Fruit fly (Drosophila melanogaster) whole organism, embryonic: ENCODE results near the gene Psa.

Experiments used
- Bdp1 ChIP-seq: fragments of 200-800 bp; sonication (Bioruptor generic); optimal IDR thresholded peaks from 3 replicates; lab custom pipeline; 2016; ENCODE audit warnings: missing biosample characterization, missing genetic modification characterization
- CG10267 ChIP-seq: fragments of 200-800 bp; sonication (Bioruptor generic); optimal IDR thresholded peaks from 2 replicates; lab custom pipeline; 2018; ENCODE audit warnings: missing biosample characterization, mild to moderate bottlenecking, missing genetic modification characterization, moderate library complexity
- CG1233 ChIP-seq: fragments of 200-800 bp; sonication (Bioruptor generic); optimal IDR thresholded peaks from 4 replicates; lab custom pipeline; 2018; ENCODE audit warnings: missing biosample characterization, mild to moderate bottlenecking, missing genetic modification characterization
- CG14441 ChIP-seq: fragments of 200-800 bp; sonication (Bioruptor generic); IDR thresholded peaks from 2 replicates; pipeline ENCODE4 v1.3.6; 2022; ENCODE audit warnings: missing biosample characterization, missing genetic modification characterization
- CG15601 ChIP-seq: fragments of 200-800 bp; sonication (Bioruptor generic); optimal IDR thresholded peaks from 3 replicates; lab custom pipeline; 2019; ENCODE audit warnings: missing biosample characterization, mild to moderate bottlenecking, missing genetic modification characterization, moderate library complexity
- CG2199 ChIP-seq: fragments of 200-800 bp; sonication (Bioruptor generic); IDR thresholded peaks from 3 replicates; pipeline ENCODE4 v1.3.6; 2022; ENCODE audit warnings: missing biosample characterization, missing genetic modification characterization
- CG2202 ChIP-seq: fragments of 200-800 bp; sonication (Bioruptor generic); optimal IDR thresholded peaks from 2 replicates; lab custom pipeline; 2018; ENCODE audit warnings: missing biosample characterization, mild to moderate bottlenecking, missing genetic modification characterization
- CG7839 ChIP-seq: fragments of 200-800 bp; sonication (Bioruptor generic); optimal IDR thresholded peaks from 3 replicates; lab custom pipeline; 2018; ENCODE audit warnings: missing biosample characterization, mild to moderate bottlenecking, missing genetic modification characterization, moderate library complexity
- CG7928 ChIP-seq: fragments of 200-800 bp; sonication (Bioruptor generic); optimal IDR thresholded peaks from 2 replicates; lab custom pipeline; 2017; ENCODE audit warnings: missing biosample characterization, mild to moderate bottlenecking, missing genetic modification characterization
- CG7963 ChIP-seq: fragments of 200-800 bp; sonication (Bioruptor generic); IDR thresholded peaks from 3 replicates; pipeline ENCODE4 v1.3.6; 2022; ENCODE audit warnings: missing biosample characterization, missing genetic modification characterization; ENCODE audit not compliant: partially characterized antibody
- D19A ChIP-seq: fragments of 200-800 bp; optimal IDR thresholded peaks from 3 replicates; lab custom pipeline; 2019; ENCODE audit warnings: missing biosample characterization, mild to moderate bottlenecking, missing genetic modification characterization, moderate library complexity
- Dll ChIP-seq: fragments of 200-800 bp; sonication (Bioruptor generic); IDR thresholded peaks from 4 replicates; pipeline ENCODE4 v1.3.6; 2022; ENCODE audit warnings: missing biosample characterization, missing genetic modification characterization; ENCODE audit not compliant: partially characterized antibody
- Doc3 ChIP-seq: fragments of 200-800 bp; sonication (Bioruptor generic); IDR thresholded peaks from 3 replicates; pipeline ENCODE4 v1.3.6; 2022; ENCODE audit warnings: missing biosample characterization, missing genetic modification characterization; ENCODE audit not compliant: partially characterized antibody
- Drgx ChIP-seq: fragments of 200-800 bp; sonication (Bioruptor generic); IDR thresholded peaks from 2 replicates; pipeline ENCODE4 v1.3.6; 2022; ENCODE audit warnings: missing biosample characterization, missing genetic modification characterization
- Eip74EF ChIP-seq, 2 experiments: fragments of 200-800 bp in 1 of 2; fragments of >200 bp in 1 of 2; sonication (Bioruptor generic) in 1 of 2; optimal IDR thresholded peaks; 2 replicates each; lab custom pipeline; 2017 to 2019; ENCODE audit warnings: missing biosample characterization in 2 of 2, missing genetic modification characterization in 2 of 2, mild to moderate bottlenecking in 1 of 2, moderate library complexity in 1 of 2
- Elba2 ChIP-seq: fragments of 200-800 bp; sonication (Bioruptor generic); optimal IDR thresholded peaks from 3 replicates; lab custom pipeline; 2016; ENCODE audit warnings: missing biosample characterization, missing genetic modification characterization
- MTF-1 ChIP-seq: fragments of 200-800 bp; sonication (Bioruptor generic); optimal IDR thresholded peaks from 2 replicates; lab custom pipeline; 2018; ENCODE audit warnings: missing biosample characterization, mild to moderate bottlenecking, missing genetic modification characterization, borderline replicate concordance
- Usf ChIP-seq: fragments of 200-800 bp; sonication (Bioruptor generic); optimal IDR thresholded peaks from 2 replicates; lab custom pipeline; 2017; ENCODE audit warnings: missing genotype, missing biosample characterization, missing genetic modification characterization
- al ChIP-seq: fragments of 200-800 bp; sonication (Bioruptor generic); IDR thresholded peaks from 2 replicates; pipeline ENCODE4 v1.3.6; 2022; ENCODE audit warnings: missing biosample characterization, missing genetic modification characterization
- cg ChIP-seq: fragments of 200-800 bp; sonication (Bioruptor generic); optimal IDR thresholded peaks from 3 replicates; lab custom pipeline; 2019; ENCODE audit warnings: missing biosample characterization, mild to moderate bottlenecking, missing genetic modification characterization, moderate library complexity
- chn ChIP-seq: fragments of 200-800 bp; sonication (Bioruptor generic); optimal IDR thresholded peaks from 2 replicates; lab custom pipeline; 2016; ENCODE audit warnings: missing biosample characterization, missing genetic modification characterization
- disco-r ChIP-seq: fragments of 200-800 bp; sonication (Bioruptor generic); optimal IDR thresholded peaks from 2 replicates; lab custom pipeline; 2016; ENCODE audit warnings: missing biosample characterization, missing genetic modification characterization
- dpn ChIP-seq, 2 experiments: fragments of 200-800 bp; sonication (Bioruptor generic); optimal IDR thresholded peaks; 3 replicates each; lab custom pipeline; 2016; ENCODE audit warnings: missing biosample characterization in 2 of 2, missing genetic modification characterization in 2 of 2
- ewg ChIP-seq: fragments of 200-800 bp; sonication (Bioruptor generic); optimal IDR thresholded peaks from 3 replicates; lab custom pipeline; 2017; ENCODE audit warnings: mild to moderate bottlenecking, missing biosample characterization, missing genetic modification reagents, missing genetic modification characterization
- gro ChIP-seq: fragments of 200-800 bp; sonication (Bioruptor generic); optimal IDR thresholded peaks from 2 replicates; lab custom pipeline; 2016; ENCODE audit warnings: missing biosample characterization, missing genetic modification characterization
- klu ChIP-seq: fragments of 200-800 bp; sonication (Bioruptor generic); IDR thresholded peaks from 2 replicates; pipeline ENCODE4 v1.3.6; 2022; ENCODE audit warnings: missing biosample characterization, missing genetic modification characterization
- mam ChIP-seq: fragments of 200-800 bp; sonication (Bioruptor generic); optimal IDR thresholded peaks from 3 replicates; lab custom pipeline; 2016; ENCODE audit warnings: missing biosample characterization, missing genetic modification characterization
- nau ChIP-seq: fragments of 200-800 bp; sonication (Bioruptor generic); optimal IDR thresholded peaks from 3 replicates; lab custom pipeline; 2017; ENCODE audit warnings: missing biosample characterization, mild to moderate bottlenecking, missing genetic modification characterization, missing genetic modification reagents
- rib ChIP-seq: fragments of 200-800 bp; sonication (Bioruptor generic); IDR thresholded peaks from 2 replicates; pipeline ENCODE4 v1.3.6; 2022; ENCODE audit warnings: missing biosample characterization, missing genetic modification characterization
- run ChIP-seq: fragments of 200-800 bp; sonication (Bioruptor generic); optimal IDR thresholded peaks from 3 replicates; lab custom pipeline; 2018; ENCODE audit warnings: missing biosample characterization, mild to moderate bottlenecking, missing genetic modification characterization
- scrt ChIP-seq: fragments of 200-800 bp; sonication (Bioruptor generic); optimal IDR thresholded peaks from 2 replicates; lab custom pipeline; 2018; ENCODE audit warnings: missing biosample characterization, mild to moderate bottlenecking, missing genetic modification characterization, moderate library complexity
- ssp ChIP-seq: fragments of 200-800 bp; sonication (Bioruptor generic); IDR thresholded peaks from 2 replicates; pipeline ENCODE4 v1.3.6; 2022; ENCODE audit warnings: missing biosample characterization, missing genetic modification characterization
- wek ChIP-seq: fragments of 200-800 bp; sonication (Bioruptor generic); optimal IDR thresholded peaks from 3 replicates; lab custom pipeline; 2018; ENCODE audit warnings: missing biosample characterization, mild to moderate bottlenecking, missing genetic modification characterization, moderate library complexity
- z ChIP-seq: fragments of 200-800 bp; sonication (Bioruptor generic); IDR thresholded peaks from 3 replicates; pipeline ENCODE4 v1.3.6; 2022; ENCODE audit warnings: missing biosample characterization, missing genetic modification characterization
- zf30C ChIP-seq: fragments of 200-800 bp; sonication (Bioruptor generic); optimal IDR thresholded peaks from 3 replicates; lab custom pipeline; 2018; ENCODE audit warnings: missing biosample characterization, mild to moderate bottlenecking, missing genetic modification characterization

Gene Psa

DNA sequence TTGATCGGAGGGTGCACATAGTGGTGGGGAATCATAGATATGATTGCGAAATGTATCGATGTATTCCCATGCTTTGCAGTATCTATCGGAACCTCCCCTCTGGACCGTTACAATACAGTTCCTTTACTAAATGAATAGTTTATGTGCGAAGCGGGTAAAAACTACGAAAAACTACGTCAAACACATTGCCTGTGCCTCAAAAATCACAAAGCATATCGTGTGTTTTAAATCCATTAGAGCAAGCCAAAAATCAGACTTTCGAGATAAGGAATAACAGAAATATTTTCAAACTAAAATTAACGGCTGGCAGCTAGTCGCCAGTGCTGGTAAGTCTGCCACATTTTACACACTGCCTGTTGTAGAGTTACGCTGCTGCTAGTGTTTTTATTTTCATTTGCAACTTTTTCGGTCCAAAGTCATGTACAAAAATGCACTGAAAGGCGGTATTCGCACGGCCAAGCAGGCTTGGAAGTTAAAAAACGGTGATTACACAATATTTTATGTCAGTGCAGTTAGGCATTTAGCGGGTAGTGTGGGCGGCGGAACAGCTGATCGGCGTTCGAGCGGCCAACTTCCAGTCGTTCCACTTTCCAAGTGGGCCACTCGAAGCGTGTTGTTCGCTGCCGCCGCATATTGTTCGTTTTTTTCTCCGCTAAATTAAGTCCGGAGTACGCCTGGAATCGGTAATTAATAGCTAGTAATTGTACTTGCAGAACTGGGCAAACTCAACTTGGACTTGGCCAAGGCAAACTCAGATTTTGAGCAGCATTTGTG lies 14.8 kb downstream of the Psa start (continued):
- TF ChIP-seq al (GFP tag; lab: Robert Waterston, UW): no peak
- no peak for TF ChIP-seq zf30C (GFP tag; lab: Kevin White, UChicago)
- peak; percentile 60 for TF ChIP-seq ewg (GFP tag; lab: Kevin White, UChicago)
- no peak for TF ChIP-seq Eip74EF (GFP tag; optimal IDR thresholded peaks at IDR 0.05; lab: Kevin White, UChicago)
- peak; percentile 50 for TF ChIP-seq Bdp1 (GFP tag; lab: Kevin White, UChicago)
- peak; percentile 70 for TF ChIP-seq Doc3 (GFP tag; lab: Robert Waterston, UW)
- peak; percentile 86 for TF ChIP-seq chn
- TF ChIP-seq CG10267: peak; percentile 97
- TF ChIP-seq cg (GFP tag; lab: Kevin White, UChicago): no peak
- peak; percentile 24 for TF ChIP-seq CG1233 (GFP tag; lab: Kevin White, UChicago)
- no peak for TF ChIP-seq CG2202 (tag; lab: Kevin White, UChicago)

DNA sequence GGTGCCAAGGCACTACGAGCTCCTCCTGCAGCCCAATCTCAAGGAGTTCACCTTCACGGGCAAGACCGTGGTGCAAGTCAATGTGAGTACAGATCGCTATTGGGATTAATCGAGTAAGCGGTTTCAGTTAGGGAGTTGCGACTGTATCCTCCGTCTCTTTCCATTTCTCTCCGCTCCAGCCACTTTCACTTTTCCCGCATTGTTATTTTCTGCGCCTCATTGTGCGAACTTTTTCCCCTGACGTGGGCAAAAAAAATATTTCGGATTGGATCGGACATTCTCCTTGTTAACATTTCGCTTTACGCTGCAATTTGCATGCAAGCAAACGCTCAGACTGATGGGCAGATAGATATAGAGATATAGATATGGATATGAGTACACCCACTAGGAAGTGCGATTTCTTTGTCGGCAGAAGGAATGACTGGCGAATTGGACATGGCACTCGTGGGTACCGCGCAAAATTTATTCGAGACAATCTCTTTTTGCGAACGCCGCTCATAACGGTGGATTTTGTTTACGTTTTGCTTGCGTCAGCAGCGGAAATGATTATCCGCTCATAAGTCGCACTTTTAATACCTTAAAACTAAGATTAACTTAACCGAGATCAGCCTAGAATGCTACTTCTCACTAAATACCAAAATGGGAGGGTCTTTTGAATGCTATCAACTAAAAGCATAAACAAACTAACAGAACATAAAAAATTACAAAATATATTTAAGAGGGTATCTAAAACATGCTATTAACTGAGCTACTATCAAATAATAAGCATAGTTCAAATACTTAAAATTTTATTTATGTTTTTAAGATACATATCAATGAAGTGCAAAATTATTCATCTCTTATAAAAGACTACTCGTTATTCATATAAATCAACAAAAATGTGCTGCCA lies 16.3 kb downstream of the Psa start:
- TF ChIP-seq Drgx (GFP tag; lab: Robert Waterston, UW) (peak; percentile 20; the same call in 1 of the 2 replicates), CG2199 (GFP tag; lab: Robert Waterston, UW) (no peak), Dll (GFP tag; lab: Robert Waterston, UW) (no peak), CG7839 (tag; lab: Kevin White, UChicago) (no peak), disco-r (GFP tag; lab: Kevin White, UChicago) (no peak), Bdp1 (GFP tag; lab: Kevin White, UChicago) (no peak)

DNA sequence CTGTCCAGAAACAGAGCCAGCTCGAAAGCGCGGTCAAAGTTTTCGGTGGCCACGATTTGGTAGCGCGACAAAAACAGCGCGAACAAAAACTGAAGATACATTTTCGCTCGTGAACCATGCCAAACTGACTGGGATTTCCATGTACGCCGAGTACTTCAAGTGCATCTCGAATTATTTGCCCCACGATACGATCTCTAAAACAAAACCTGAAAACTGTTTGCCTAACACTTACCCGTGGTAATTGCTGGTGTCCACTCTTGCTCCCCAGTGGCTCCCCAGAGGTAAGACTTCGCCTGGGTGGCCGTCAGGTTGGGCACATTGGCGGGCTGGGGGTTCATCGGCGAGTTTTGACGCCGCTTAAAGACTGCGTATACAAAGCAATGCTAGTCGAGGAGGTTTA lies 28.5 kb downstream of the Psa start, which contains the start of gene Ir62a:
Gene Ir62a (minus strand): TSS at position 101 of the 400 bp plus-strand sequence.
- TF ChIP-seq CG7928 (GFP tag; lab: Kevin White, UChicago) (no peak), nau (GFP tag; lab: Kevin White, UChicago) (no peak), CG7963 (GFP tag; lab: Robert Waterston, UW) (no peak), CG15601 (tag; lab: Kevin White, UChicago) (no peak), mam (GFP tag; lab: Kevin White, UChicago) (no peak), CG2199 (GFP tag; lab: Robert Waterston, UW) (no peak), ssp (GFP tag; lab: Robert Waterston, UW) (no peak), rib (GFP tag; lab: Robert Waterston, UW) (no peak), gro (no peak), CG14441 (no peak), wek (no peak), z (GFP tag; lab: Robert Waterston, UW) (no peak), klu (GFP tag; lab: Robert Waterston, UW) (no peak), D19A (tag; lab: Kevin White, UChicago) (no peak), run (tag; lab: Kevin White, UChicago) (no peak), Usf (no peak), Elba2 (GFP tag; lab: Kevin White, UChicago) (no peak), MTF-1 (GFP tag; lab: Kevin White, UChicago) (no peak), scrt (GFP tag; lab: Kevin White, UChicago) (no peak), dpn (GFP tag; optimal IDR thresholded peaks at IDR 0.05; lab: Kevin White, UChicago) (no peak)
